Fruit fly (Drosophila melanogaster): ENCODE measurements around the gene Vsx2.

- TF ChIP-seq psq (optimal IDR thresholded peaks at IDR 0.05) (no peak), CG8478 (optimal IDR thresholded peaks at IDR 0.05) (no peak), usp (GFP tag; optimal IDR thresholded peaks at IDR 0.05) (no peak), pan (optimal IDR thresholded peaks at IDR 0.05) (no peak), EcR (GFP tag; optimal IDR thresholded peaks at IDR 0.05) (no peak), Dll (optimal IDR thresholded peaks at IDR 0.05) (no peak)
Observed at dm6 chrX:5552805-5553204, 7.2 kb downstream of the Vsx2 start.

Measured in whole organism.